Fruit fly (Drosophila melanogaster) whole organism, embryonic: ENCODE measurements around the gene CG18598.

Experiments
- Blimp-1 ChIP-seq: fragments of 200-800 bp; sonication (Bioruptor generic); optimal IDR thresholded peaks from 3 replicates; lab custom pipeline; 2018; ENCODE audit warnings: missing biosample characterization, missing genetic modification characterization, mild to moderate bottlenecking, moderate library complexity, missing genetic modification reagents
- CG12299 ChIP-seq: fragments of 200-800 bp; sonication (Bioruptor generic); optimal IDR thresholded peaks from 2 replicates; lab custom pipeline; 2018; ENCODE audit warnings: missing biosample characterization, mild to moderate bottlenecking, missing genetic modification characterization
- CG13123 ChIP-seq: fragments of 200-800 bp; sonication (Bioruptor generic); optimal IDR thresholded peaks from 2 replicates; lab custom pipeline; 2016; ENCODE audit warnings: missing biosample characterization, missing genetic modification characterization
- CG14667 ChIP-seq: fragments of 200-800 bp; sonication (Bioruptor generic); IDR thresholded peaks from 2 replicates; pipeline ENCODE4 v1.3.6; 2022; ENCODE audit warnings: missing biosample characterization, missing genetic modification characterization
- CG14710 ChIP-seq: fragments of 200-800 bp; sonication (Bioruptor generic); optimal IDR thresholded peaks from 3 replicates; lab custom pipeline; 2019; ENCODE audit warnings: missing biosample characterization, mild to moderate bottlenecking, missing genetic modification characterization, moderate library complexity
- CG15073 ChIP-seq: fragments of 200-800 bp; sonication (Bioruptor generic); optimal IDR thresholded peaks from 2 replicates; lab custom pipeline; 2016; ENCODE audit warnings: missing biosample characterization, missing genetic modification characterization
- CG17361 ChIP-seq: fragments of 200-800 bp; sonication (Bioruptor generic); IDR thresholded peaks from 3 replicates; pipeline ENCODE4 v1.3.6; 2022; ENCODE audit warnings: missing biosample characterization, missing genetic modification characterization
- CG18011 ChIP-seq: fragments of 200-800 bp; sonication (Bioruptor generic); optimal IDR thresholded peaks from 2 replicates; lab custom pipeline; 2017; ENCODE audit warnings: missing biosample characterization, missing genetic modification characterization, mild to moderate bottlenecking, moderate library complexity, missing genotype
- CG2116 ChIP-seq: fragments of 200-800 bp; sonication (Bioruptor generic); optimal IDR thresholded peaks from 3 replicates; lab custom pipeline; 2018; ENCODE audit warnings: missing biosample characterization, mild to moderate bottlenecking, missing genetic modification characterization
- CG2129 ChIP-seq: fragments of 200-800 bp; sonication (Bioruptor generic); IDR thresholded peaks from 2 replicates; pipeline ENCODE4 v1.3.6; 2022; ENCODE audit warnings: missing biosample characterization, missing genetic modification characterization; ENCODE audit not compliant: partially characterized antibody
- CG30020 ChIP-seq: fragments of 200-800 bp; optimal IDR thresholded peaks from 2 replicates; lab custom pipeline; 2019; ENCODE audit warnings: missing biosample characterization, mild to moderate bottlenecking, missing genetic modification characterization, moderate library complexity
- CG31388 ChIP-seq: fragments of 200-800 bp; sonication (Bioruptor generic); optimal IDR thresholded peaks from 2 replicates; lab custom pipeline; 2016; ENCODE audit warnings: missing biosample characterization, missing genetic modification characterization
- CG3407 ChIP-seq: fragments of 200-800 bp; sonication (Bioruptor generic); optimal IDR thresholded peaks from 2 replicates; lab custom pipeline; 2018; ENCODE audit warnings: missing biosample characterization, mild to moderate bottlenecking, missing genetic modification characterization
- CG42726 ChIP-seq: fragments of 200-800 bp; sonication (Bioruptor generic); IDR thresholded peaks from 2 replicates; pipeline ENCODE4 v1.3.6; 2022; ENCODE audit warnings: missing biosample characterization, missing genetic modification characterization; ENCODE audit not compliant: partially characterized antibody
- CG4282 ChIP-seq: fragments of 200-800 bp; sonication (Bioruptor generic); optimal IDR thresholded peaks from 2 replicates; lab custom pipeline; 2016; ENCODE audit warnings: missing biosample characterization, missing genetic modification characterization
- CG4424 ChIP-seq: fragments of 200-800 bp; sonication (Bioruptor generic); optimal IDR thresholded peaks from 3 replicates; lab custom pipeline; 2016; ENCODE audit warnings: missing biosample characterization, missing genetic modification characterization
- CG7357 ChIP-seq: fragments of 200-800 bp; sonication (Bioruptor generic); IDR thresholded peaks from 3 replicates; pipeline ENCODE4 v1.3.6; 2022; ENCODE audit warnings: missing biosample characterization, missing genetic modification characterization
- CG8944 ChIP-seq: fragments of 200-800 bp; sonication (Bioruptor generic); optimal IDR thresholded peaks from 3 replicates; lab custom pipeline; 2016; ENCODE audit warnings: missing biosample characterization, missing genetic modification characterization
- Dbx ChIP-seq: fragments of 200-800 bp; sonication (Bioruptor generic); IDR thresholded peaks from 3 replicates; pipeline ENCODE4 v1.3.6; 2022; ENCODE audit warnings: missing biosample characterization, missing genetic modification characterization
- Dp ChIP-seq: fragments of 200-800 bp; sonication (Bioruptor generic); optimal IDR thresholded peaks from 2 replicates; lab custom pipeline; 2018; ENCODE audit warnings: missing biosample characterization, mild to moderate bottlenecking, missing genetic modification characterization, moderate library complexity
- Ets97D ChIP-seq: fragments of 200-800 bp; sonication (Bioruptor generic); optimal IDR thresholded peaks from 3 replicates; lab custom pipeline; 2016; ENCODE audit warnings: missing biosample characterization, missing genetic modification characterization
- Fer1 ChIP-seq: fragments of 200-800 bp; sonication (Bioruptor generic); optimal IDR thresholded peaks from 2 replicates; lab custom pipeline; 2017; ENCODE audit warnings: missing biosample characterization, mild to moderate bottlenecking, missing genetic modification characterization
- Fer2 ChIP-seq: fragments of 200-800 bp; sonication (Bioruptor generic); optimal IDR thresholded peaks from 2 replicates; lab custom pipeline; 2018; ENCODE audit warnings: missing biosample characterization, mild to moderate bottlenecking, missing genetic modification characterization, moderate library complexity
- Hmr ChIP-seq: fragments of 200-800 bp; sonication (Bioruptor generic); optimal IDR thresholded peaks from 3 replicates; lab custom pipeline; 2017; ENCODE audit warnings: mild to moderate bottlenecking, missing biosample characterization, missing genetic modification reagents, missing genetic modification characterization
- Max ChIP-seq: fragments of 200-800 bp; sonication (Bioruptor generic); optimal IDR thresholded peaks from 2 replicates; lab custom pipeline; 2016; ENCODE audit warnings: missing biosample characterization, mild to moderate bottlenecking, missing genetic modification characterization
- Mrtf ChIP-seq: fragments of 200-800 bp; sonication (Bioruptor generic); IDR thresholded peaks from 3 replicates; pipeline ENCODE4 v1.3.6; 2022; ENCODE audit warnings: missing biosample characterization, missing genetic modification characterization
- NK7.1 ChIP-seq: fragments of 200-800 bp; sonication (Bioruptor generic); optimal IDR thresholded peaks from 3 replicates; lab custom pipeline; 2016; ENCODE audit warnings: missing biosample characterization, missing genetic modification characterization
- Rfx ChIP-seq: fragments of 200-800 bp; sonication (Bioruptor generic); IDR thresholded peaks from 2 replicates; pipeline ENCODE4 v1.3.6; 2022; ENCODE audit warnings: missing biosample characterization, missing genetic modification characterization
- Rx ChIP-seq: fragments of 200-800 bp; sonication (Bioruptor generic); IDR thresholded peaks from 2 replicates; pipeline ENCODE4 v1.3.6; 2022; ENCODE audit warnings: missing biosample characterization, missing genetic modification characterization
- Sry-β ChIP-seq: fragments of 200-800 bp; sonication (Bioruptor generic); optimal IDR thresholded peaks from 2 replicates; lab custom pipeline; 2018; ENCODE audit warnings: missing biosample characterization, mild to moderate bottlenecking, missing genetic modification characterization, moderate library complexity
- ato ChIP-seq: fragments of 200-800 bp; sonication (Bioruptor generic); IDR thresholded peaks from 2 replicates; pipeline ENCODE4 v1.3.6; 2022; ENCODE audit warnings: missing biosample characterization, missing genetic modification characterization; ENCODE audit not compliant: partially characterized antibody
- az2 ChIP-seq: fragments of 200-800 bp; sonication (Bioruptor generic); optimal IDR thresholded peaks from 3 replicates; lab custom pipeline; 2016; ENCODE audit warnings: missing biosample characterization, missing genetic modification characterization
- br ChIP-seq: fragments of >200 bp; optimal IDR thresholded peaks from 2 replicates; lab custom pipeline; 2017
- chinmo ChIP-seq: fragments of 200-800 bp; sonication (Bioruptor generic); IDR thresholded peaks from 4 replicates; pipeline ENCODE4 v1.3.6; 2022; ENCODE audit warnings: missing biosample characterization, missing genetic modification characterization; ENCODE audit not compliant: partially characterized antibody
- chm ChIP-seq: fragments of 200-800 bp; sonication (Bioruptor generic); IDR thresholded peaks from 2 replicates; pipeline ENCODE4 v1.3.6; 2022; ENCODE audit warnings: missing biosample characterization, missing genetic modification characterization
- corto ChIP-seq: fragments of 200-800 bp; sonication (Bioruptor generic); optimal IDR thresholded peaks from 2 replicates; lab custom pipeline; 2016; ENCODE audit warnings: missing biosample characterization, mild to moderate bottlenecking, missing genetic modification characterization, moderate library complexity
- croc ChIP-seq: fragments of 200-800 bp; sonication (Bioruptor generic); conservative IDR thresholded peaks from 3 replicates; pipeline ENCODE4 v1.3.6; 2022; ENCODE audit warnings: missing biosample characterization, missing genetic modification characterization
- dimm ChIP-seq: fragments of 200-800 bp; sonication (Bioruptor generic); IDR thresholded peaks from 2 replicates; pipeline ENCODE4 v1.3.6; 2022; ENCODE audit warnings: missing biosample characterization, missing genetic modification characterization
- dmrt11E ChIP-seq: fragments of 200-800 bp; sonication (Bioruptor generic); optimal IDR thresholded peaks from 3 replicates; lab custom pipeline; 2018; ENCODE audit warnings: missing biosample characterization, mild to moderate bottlenecking, missing genetic modification characterization, moderate library complexity
- dpn ChIP-seq, 2 experiments: fragments of 200-800 bp; sonication (Bioruptor generic); optimal IDR thresholded peaks; 3 replicates each; lab custom pipeline; 2016; ENCODE audit warnings: missing biosample characterization in 2 of 2, missing genetic modification characterization in 2 of 2
- dysf ChIP-seq: fragments of 200-800 bp; sonication (Bioruptor generic); IDR thresholded peaks from 3 replicates; pipeline ENCODE4 v1.3.6; 2022; ENCODE audit warnings: missing biosample characterization, missing genetic modification characterization
- kah ChIP-seq: fragments of 200-800 bp; sonication (Bioruptor generic); optimal IDR thresholded peaks from 2 replicates; lab custom pipeline; 2018; ENCODE audit warnings: missing biosample characterization, mild to moderate bottlenecking, missing genetic modification characterization
- nau ChIP-seq: fragments of 200-800 bp; sonication (Bioruptor generic); optimal IDR thresholded peaks from 3 replicates; lab custom pipeline; 2017; ENCODE audit warnings: missing biosample characterization, mild to moderate bottlenecking, missing genetic modification characterization, missing genetic modification reagents
- p53 ChIP-seq: fragments of 200-800 bp; sonication (Bioruptor generic); optimal IDR thresholded peaks from 2 replicates; lab custom pipeline; 2016; ENCODE audit warnings: missing biosample characterization, missing genetic modification characterization
- row ChIP-seq: fragments of 200-800 bp; sonication (Bioruptor generic); IDR thresholded peaks from 3 replicates; pipeline ENCODE4 v1.3.6; 2022; ENCODE audit warnings: missing biosample characterization, missing genetic modification characterization
- sd ChIP-seq: fragments of 200-800 bp; sonication (Bioruptor generic); optimal IDR thresholded peaks from 3 replicates; lab custom pipeline; 2018; ENCODE audit warnings: missing biosample characterization, mild to moderate bottlenecking, missing genetic modification characterization, moderate library complexity
- shn ChIP-seq: fragments of 200-800 bp; sonication (Bioruptor generic); optimal IDR thresholded peaks from 3 replicates; lab custom pipeline; 2016; ENCODE audit warnings: missing biosample characterization, missing genetic modification characterization
- sqz ChIP-seq: fragments of 200-800 bp; sonication (Bioruptor generic); optimal IDR thresholded peaks from 3 replicates; lab custom pipeline; 2018; ENCODE audit warnings: missing biosample characterization, mild to moderate bottlenecking, missing genetic modification characterization
- toy ChIP-seq: fragments of 200-800 bp; sonication (Bioruptor generic); IDR thresholded peaks from 2 replicates; pipeline ENCODE4 v1.3.6; 2022; ENCODE audit warnings: missing biosample characterization, missing genetic modification characterization
- usp ChIP-seq: fragments of >200 bp; optimal IDR thresholded peaks from 2 replicates; lab custom pipeline; 2017; ENCODE audit warnings: missing biosample characterization, missing genetic modification characterization
- yki ChIP-seq: fragments of >200 bp; optimal IDR thresholded peaks from 3 replicates; lab custom pipeline; 2018

CG18598 gene

dm6 chr3R:18220211-18220749 is 30.6 kb upstream of the CG18598 start, which contains the start of the genes CG7988 and CG7183 (continued):
- TF ChIP-seq dysf (GFP tag; lab: Robert Waterston, UW) (peak; percentile 99), dmrt11E (tag; lab: Kevin White, UChicago) (peak; percentile 99), chinmo (GFP tag; lab: Robert Waterston, UW) (no peak), sd (tag; lab: Kevin White, UChicago) (peak; percentile 99), chm (GFP tag; lab: Robert Waterston, UW) (peak; percentile 97), yki (lab: Kevin White, UChicago) (no peak), Rx (GFP tag; lab: Robert Waterston, UW) (peak; percentile 93), toy (GFP tag; lab: Robert Waterston, UW) (peak; percentile 95), corto (GFP tag; lab: Kevin White, UChicago) (no peak), Rfx (peak; percentile 98), CG14667 (GFP tag; lab: Robert Waterston, UW) (peak; percentile 99), CG18011 (GFP tag; lab: Kevin White, UChicago) (peak; percentile 88), NK7.1 (GFP tag; lab: Kevin White, UChicago) (peak; percentile 88), az2 (GFP tag; lab: Kevin White, UChicago) (peak; percentile 99), Fer2 (tag; lab: Kevin White, UChicago) (peak; percentile 95), CG8944 (GFP tag; lab: Kevin White, UChicago) (peak; percentile 92), Sry-β (peak; percentile 65), CG2129 (GFP tag; lab: Robert Waterston, UW) (no peak), dimm (peak; percentile 96), dpn (GFP tag; optimal IDR thresholded peaks at IDR 0.05; lab: Kevin White, UChicago) (peak; percentile 96 to 99), sqz (GFP tag; lab: Kevin White, UChicago) (peak; percentile 90), nau (GFP tag; lab: Kevin White, UChicago) (no peak), CG4424 (GFP tag; lab: Kevin White, UChicago) (peak; percentile 98), Ets97D (GFP tag; lab: Kevin White, UChicago) (peak; percentile 83), Fer1 (peak; percentile 94), CG4282 (GFP tag; lab: Kevin White, UChicago) (peak; percentile 70), CG30020 (tag; lab: Kevin White, UChicago) (peak; percentile 89), Hmr (GFP tag; lab: Kevin White, UChicago) (peak; percentile 96), Blimp-1 (peak; percentile 97), CG3407 (peak; percentile 96), CG15073 (GFP tag; lab: Kevin White, UChicago) (peak; percentile 82), shn (GFP tag; lab: Kevin White, UChicago) (peak; percentile 90), CG17361 (GFP tag; lab: Robert Waterston, UW) (peak; percentile 99), CG13123 (peak; percentile 97), CG12299 (tag; lab: Kevin White, UChicago) (peak; percentile 97), Dp (GFP tag; lab: Kevin White, UChicago) (peak; percentile 22), CG2116 (peak; percentile 90), CG42726 (GFP tag; lab: Robert Waterston, UW) (no peak), CG7357 (GFP tag; lab: Robert Waterston, UW) (peak; percentile 95), kah (peak; percentile 88), row (GFP tag; lab: Robert Waterston, UW) (peak; percentile 100), ato (GFP tag; lab: Robert Waterston, UW) (no peak), Max (GFP tag; lab: Kevin White, UChicago) (peak; percentile 96), br (lab: Kevin White, UChicago) (no peak), CG14710 (tag; lab: Kevin White, UChicago) (peak; percentile 98), Mrtf (peak; percentile 97), CG31388 (GFP tag; lab: Kevin White, UChicago) (peak; percentile 92), p53 (GFP tag; lab: Kevin White, UChicago) (peak; percentile 70), Dbx (GFP tag; lab: Robert Waterston, UW) (peak; percentile 98), usp (GFP tag; lab: Kevin White, UChicago) (no peak), croc (GFP tag; lab: Robert Waterston, UW) (peak; percentile 98)
